Worm (Caenorhabditis elegans): Measurements from ENCODE around the gene F09F9.2.
A peak's percentile ranks its signal among the peaks of the same experiment; 100 is the strongest.

The F09F9.2 gene

DNA sequence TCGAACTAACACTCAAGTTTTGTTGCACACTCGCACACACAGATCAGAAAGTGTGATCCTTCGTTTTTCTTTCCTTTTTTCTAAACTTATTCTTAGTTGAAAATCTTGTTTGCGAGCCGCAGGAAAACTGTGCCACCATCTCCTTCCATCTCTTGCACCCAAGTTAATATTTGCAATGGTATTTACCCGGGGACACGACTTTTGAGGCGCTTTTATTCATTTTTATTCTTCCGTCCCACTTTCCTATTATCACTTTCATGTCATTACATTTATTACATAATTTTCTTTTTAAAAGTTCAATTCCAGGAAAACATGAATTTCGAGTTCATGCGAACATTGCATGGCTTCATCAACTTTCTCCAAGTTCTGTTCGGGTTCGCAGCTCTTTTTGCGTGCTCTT lies 3.8 kb upstream of the F09F9.2 start, which contains the start of gene F09F9.1:
Gene F09F9.1 (plus strand): TSS at position 301 of the 400 bp plus-strand sequence.
- TF ChIP-seq ceh-79 (tag; optimal IDR thresholded peaks at IDR 0.05): no peak
- TF ChIP-seq rpc-1 (optimal IDR thresholded peaks at IDR 0.05): no peak
- no peak for TF ChIP-seq rpc-1 (tag; optimal IDR thresholded peaks at IDR 0.05)
- no peak for TF ChIP-seq die-1 (tag; optimal IDR thresholded peaks at IDR 0.05)
- no peak for TF ChIP-seq ceh-91 (GFP tag; IDR thresholded peaks at IDR 0.05)
- TF ChIP-seq ztf-25 (GFP tag; IDR thresholded peaks at IDR 0.05): no peak
- no peak for TF ChIP-seq C17E4.6 (GFP tag; IDR thresholded peaks at IDR 0.05)
- no peak for TF ChIP-seq F22D6.2 (tag; optimal IDR thresholded peaks at IDR 0.05)
- TF ChIP-seq ekl-4 (GFP tag; IDR thresholded peaks at IDR 0.05): no peak

DNA sequence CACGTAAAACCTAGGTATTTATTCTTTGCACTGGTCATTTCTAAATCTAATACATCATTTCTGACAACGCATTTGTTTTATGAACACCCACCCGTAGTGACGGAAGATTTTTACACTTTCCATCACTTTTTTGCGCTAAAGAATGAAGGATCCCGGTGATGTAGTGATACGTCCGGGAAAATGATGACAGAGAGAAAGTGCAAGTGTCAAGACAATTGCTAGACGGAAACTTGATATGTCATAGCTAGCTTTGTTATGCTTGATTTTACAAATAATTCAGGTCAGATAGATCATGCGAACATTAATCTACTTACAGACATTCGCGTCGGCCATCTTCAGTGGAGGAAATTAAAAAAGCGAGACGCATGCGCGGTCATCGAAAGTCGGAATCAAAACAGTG lies 1.3 kb downstream of the F09F9.2 start:
- TF ChIP-seq ztf-28 (GFP tag; IDR thresholded peaks at IDR 0.05) (no peak), attf-6 (GFP tag; IDR thresholded peaks at IDR 0.05) (no peak), Y67H2A.10 (GFP tag; conservative IDR thresholded peaks at IDR 0.05) (no peak), ceh-91 (GFP tag; IDR thresholded peaks at IDR 0.05) (no peak), F57C9.4 (tag; optimal IDR thresholded peaks at IDR 0.05) (no peak), die-1 (tag; optimal IDR thresholded peaks at IDR 0.05) (no peak), ets-4 (GFP tag; optimal IDR thresholded peaks at IDR 0.05) (no peak), cebp-1 (GFP tag; IDR thresholded peaks at IDR 0.05) (no peak), cebp-1 (tag; optimal IDR thresholded peaks at IDR 0.05) (no peak)

DNA sequence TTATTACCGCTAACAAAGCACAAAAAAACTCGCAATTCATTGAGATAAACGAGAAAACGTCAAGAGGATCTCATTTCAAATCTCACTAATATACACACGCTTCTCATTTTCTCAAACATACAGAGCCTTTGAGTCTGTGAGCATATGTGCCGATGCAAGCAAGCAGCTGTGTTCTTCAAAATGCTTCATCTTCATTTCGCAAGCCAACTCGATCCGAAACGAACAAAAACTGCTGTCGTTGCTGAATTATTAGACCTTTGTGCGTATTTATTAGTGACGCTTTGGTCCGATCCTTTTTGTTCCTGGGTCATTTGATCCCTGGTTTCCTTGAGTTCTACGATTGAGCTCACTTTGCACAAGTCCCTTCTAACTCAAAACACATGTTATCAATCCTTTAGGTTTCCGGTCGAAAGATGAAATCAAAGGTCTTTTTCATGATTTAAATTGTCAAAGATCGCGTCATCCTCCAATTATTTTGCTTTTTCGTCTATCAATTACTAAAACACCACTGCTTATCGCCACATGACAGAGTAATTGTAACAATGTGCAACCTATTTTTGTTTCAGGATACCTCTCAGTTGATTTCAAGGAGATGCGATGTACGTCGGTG lies 4.2 kb downstream of the F09F9.2 start, which contains the start of gene R02E4.2:
Gene R02E4.2 (plus strand): TSS at position 560 of the 610 bp plus-strand sequence.
- TF ChIP-seq F55B11.4 (tag; optimal IDR thresholded peaks at IDR 0.05; ENCODE audit: borderline replicate concordance, insufficient read depth): no peak
- TF ChIP-seq efl-1 (GFP tag; optimal IDR thresholded peaks at IDR 0.05): no peak
- TF ChIP-seq madf-6 (GFP tag; IDR thresholded peaks at IDR 0.05): no peak
- 0 out of 2 replicates have a peak, but pooled peaks have one; percentile 26 for TF ChIP-seq ekl-4 (GFP tag; IDR thresholded peaks at IDR 0.05)

DNA sequence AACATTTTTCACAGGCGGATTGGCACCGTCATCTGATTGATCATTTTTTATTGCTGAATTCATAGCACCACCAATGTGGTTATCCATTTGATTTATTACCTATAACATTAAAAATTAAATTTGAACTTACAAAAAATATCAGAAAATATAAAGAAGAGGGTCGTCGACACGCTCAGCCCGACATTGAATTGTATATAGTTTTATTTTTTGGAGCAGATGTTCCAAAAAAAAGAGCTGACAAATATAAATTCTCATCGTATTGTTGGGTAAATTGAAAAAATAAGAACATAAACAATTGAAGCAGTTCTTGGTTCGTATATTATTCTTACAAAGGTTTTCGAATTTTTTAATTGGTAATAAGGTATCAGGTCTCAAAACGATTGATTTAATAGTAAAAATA lies 6.8 kb downstream of the F09F9.2 start, which contains the start of gene R02E4.1:
Gene R02E4.1 (minus strand): TSS at position 101 of the 400 bp plus-strand sequence.
- TF ChIP-seq lin-40 (tag; optimal IDR thresholded peaks at IDR 0.05) (no peak), xnd-1 (tag; optimal IDR thresholded peaks at IDR 0.05) (no peak), rpc-1 (optimal IDR thresholded peaks at IDR 0.05) (no peak), rpc-1 (tag; optimal IDR thresholded peaks at IDR 0.05) (no peak), mel-28 (tag; optimal IDR thresholded peaks at IDR 0.05; ENCODE audit: borderline replicate concordance) (no peak), nhr-90 (tag; optimal IDR thresholded peaks at IDR 0.05) (no peak), attf-5 (GFP tag; optimal IDR thresholded peaks at IDR 0.05) (no peak), B0336.3 (GFP tag; IDR thresholded peaks at IDR 0.05) (no peak), B0035.1 (tag; optimal IDR thresholded peaks at IDR 0.05) (no peak), dpff-1 (tag; optimal IDR thresholded peaks at IDR 0.05) (no peak), F57C9.4 (tag; optimal IDR thresholded peaks at IDR 0.05) (no peak), tbx-9 (tag; optimal IDR thresholded peaks at IDR 0.05; ENCODE audit: borderline replicate concordance) (no peak), ceh-27 (GFP tag; optimal IDR thresholded peaks at IDR 0.05) (no peak), bed-2 (GFP tag; IDR thresholded peaks at IDR 0.05) (no peak), mxl-1 (tag; optimal IDR thresholded peaks at IDR 0.05) (no peak), zim-3 (tag; optimal IDR thresholded peaks at IDR 0.05) (no peak), D2030.7 (GFP tag; IDR thresholded peaks at IDR 0.05) (no peak), akir-1 (GFP tag; optimal IDR thresholded peaks at IDR 0.05) (no peak), madf-3 (GFP tag; IDR thresholded peaks at IDR 0.05) (no peak)
